Worm (Caenorhabditis elegans): ENCODE measurements around the gene dpy-31.
A peak's percentile ranks its signal among the peaks of the same experiment; 100 is the strongest.

The dpy-31 gene

ce11 chrIII:7184022-7184421 lies 18.0 kb upstream of the dpy-31 start, which contains the start of gene yju-2 (continued):
- TF ChIP-seq C04F5.9 (tag; optimal IDR thresholded peaks at IDR 0.05) (no peak), C34B4.2 (tag; optimal IDR thresholded peaks at IDR 0.05) (no peak), egl-27 (tag; optimal IDR thresholded peaks at IDR 0.05) (peak in 1 of 2 experiments; percentile 57), nhr-12 (tag; optimal IDR thresholded peaks at IDR 0.05) (no peak), nhr-85 (tag) (peak; percentile 67), sptf-1 (tag; optimal IDR thresholded peaks at IDR 0.05) (no peak), pag-3 (tag; optimal IDR thresholded peaks at IDR 0.05; ENCODE audit: borderline replicate concordance, insufficient read depth) (no peak), unc-98 (GFP tag; IDR thresholded peaks at IDR 0.05) (no peak), unc-30 (tag; optimal IDR thresholded peaks at IDR 0.05) (no peak), nhr-71 (tag; optimal IDR thresholded peaks at IDR 0.05) (peak; percentile 69), ces-1 (GFP tag; optimal IDR thresholded peaks at IDR 0.05) (no peak), ceh-90 (tag; optimal IDR thresholded peaks at IDR 0.05) (no peak), lin-14 (GFP tag; optimal IDR thresholded peaks at IDR 0.05) (peak; percentile 59), nhr-11 (tag; optimal IDR thresholded peaks at IDR 0.05) (no peak)

ce11 chrIII:7185473-7185872 lies 16.5 kb upstream of the dpy-31 start, which contains the start of gene F37C12.14:
Gene F37C12.14, minus strand, starts transcription at chrIII:7185573.
- TF ChIP-seq egl-13 (tag; optimal IDR thresholded peaks at IDR 0.05) (no peak), nhr-47 (tag; optimal IDR thresholded peaks at IDR 0.05) (no peak), hlh-4 (tag; optimal IDR thresholded peaks at IDR 0.05) (no peak), ceh-8 (GFP tag; optimal IDR thresholded peaks at IDR 0.05) (no peak), tbx-2 (tag; optimal IDR thresholded peaks at IDR 0.05) (no peak), dsc-1 (tag; optimal IDR thresholded peaks at IDR 0.05) (no peak), Y116A8C.19 (tag; optimal IDR thresholded peaks at IDR 0.05; ENCODE audit: borderline replicate concordance) (no peak), C16A3.4 (tag; optimal IDR thresholded peaks at IDR 0.05) (no peak), mef-2 (tag; optimal IDR thresholded peaks at IDR 0.05) (no peak), vab-15 (tag; optimal IDR thresholded peaks at IDR 0.05) (no peak), hpl-2 (GFP tag; optimal IDR thresholded peaks at IDR 0.05) (no peak), elt-2 (tag; optimal IDR thresholded peaks at IDR 0.05) (no peak), lsy-2 (tag; optimal IDR thresholded peaks at IDR 0.05) (no peak), nhr-20 (tag; optimal IDR thresholded peaks at IDR 0.05) (no peak), ces-1 (GFP tag; optimal IDR thresholded peaks at IDR 0.05) (no peak)

DNA sequence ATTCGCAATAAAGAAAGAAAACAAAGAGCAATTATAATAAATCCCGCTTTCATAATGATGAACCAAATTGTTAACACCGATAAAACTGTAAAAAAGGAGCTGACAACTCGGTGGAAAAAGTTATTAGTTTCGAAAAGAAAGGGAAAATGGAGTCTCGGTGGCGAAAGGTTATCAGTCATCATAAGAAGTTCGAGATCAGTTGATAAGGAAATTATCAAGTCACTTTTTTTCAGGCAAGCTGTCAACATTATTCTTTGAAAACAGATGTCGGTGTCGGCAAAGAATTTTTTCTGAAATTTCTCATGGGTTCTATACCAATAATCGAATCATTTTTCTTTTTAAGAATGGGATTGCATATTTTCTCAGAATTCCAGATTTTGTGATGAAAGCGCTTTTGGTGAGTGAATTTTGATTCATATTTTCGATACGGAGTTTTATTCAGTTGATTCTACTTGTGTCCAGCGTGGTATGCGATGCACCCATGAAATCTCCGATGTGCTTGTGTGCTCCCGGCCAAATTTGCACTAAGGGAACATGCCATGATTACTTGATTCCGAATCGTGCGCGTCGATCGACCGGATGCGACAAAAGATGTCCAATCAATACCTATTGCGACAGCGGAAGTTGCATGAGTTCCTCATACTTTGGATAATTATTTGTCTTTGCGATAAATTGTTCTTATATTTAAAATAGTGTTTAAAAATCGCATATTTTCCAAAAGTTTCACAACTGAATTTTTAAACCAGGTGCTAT lies 13.5 kb upstream of the dpy-31 start, which contains the start of the genes F37C12.21 and F37C12.10:
Gene F37C12.21, plus strand, starts transcription at position 58 of the 753 bp plus-strand sequence.
Gene F37C12.10, minus strand, starts transcription at position 85 of the 753 bp plus-strand sequence.
- TF ChIP-seq C34B4.2 (tag; optimal IDR thresholded peaks at IDR 0.05): no peak
- no peak for TF ChIP-seq nhr-47 (tag; optimal IDR thresholded peaks at IDR 0.05)
- TF ChIP-seq irx-1 (tag; optimal IDR thresholded peaks at IDR 0.05): no peak
- no peak for TF ChIP-seq aly-2 (tag; optimal IDR thresholded peaks at IDR 0.05)
- TF ChIP-seq elt-2 (tag; optimal IDR thresholded peaks at IDR 0.05): peak; percentile 37
- TF ChIP-seq grh-1 (GFP tag; IDR thresholded peaks at IDR 0.05): no peak
- peak in 1 of 2 experiments; percentile 5 for TF ChIP-seq lsy-2 (tag; optimal IDR thresholded peaks at IDR 0.05)
- TF ChIP-seq ztf-11 (tag; optimal IDR thresholded peaks at IDR 0.05): no peak
- TF ChIP-seq tbx-2 (tag; optimal IDR thresholded peaks at IDR 0.05): no peak
- TF ChIP-seq nhr-85 (tag): no peak
- no peak for TF ChIP-seq blmp-1 (tag; optimal IDR thresholded peaks at IDR 0.05)
- no peak for TF ChIP-seq hlh-4 (tag; optimal IDR thresholded peaks at IDR 0.05)
- TF ChIP-seq efl-1 (optimal IDR thresholded peaks at IDR 0.05): no peak
- TF ChIP-seq efl-1 (GFP tag; optimal IDR thresholded peaks at IDR 0.05 in 1 of 2): peak in 1 of 2 experiments; percentile 14
- no peak for TF ChIP-seq nhr-11 (tag; optimal IDR thresholded peaks at IDR 0.05)
- no peak for TF ChIP-seq vab-15 (tag; optimal IDR thresholded peaks at IDR 0.05)
- no peak for TF ChIP-seq C16A3.4 (tag; optimal IDR thresholded peaks at IDR 0.05)
- TF ChIP-seq ama-1 (optimal IDR thresholded peaks at IDR 0.05): no peak

Data from whole organism, L1 larva.